Fruit fly (Drosophila melanogaster) whole organism, wandering third instar larva: ENCODE results near the gene CG14391.

Source experiments
- Abd-B ChIP-seq: fragments of >200 bp; optimal IDR thresholded peaks from 2 replicates; lab custom pipeline; 2017; ENCODE audit warnings: missing biosample characterization, missing genetic modification characterization
- CG32264 ChIP-seq: fragments of 200-800 bp; sonication (Bioruptor generic); optimal IDR thresholded peaks from 2 replicates; lab custom pipeline; 2016; ENCODE audit warnings: missing biosample characterization, missing genetic modification characterization
- CG9705 ChIP-seq: fragments of 200-800 bp; sonication (Bioruptor generic); optimal IDR thresholded peaks from 2 replicates; lab custom pipeline; 2018; ENCODE audit warnings: missing biosample characterization, mild to moderate bottlenecking, missing genetic modification characterization
- CrebA ChIP-seq: fragments of 200-800 bp; sonication (Bioruptor generic); optimal IDR thresholded peaks from 2 replicates; lab custom pipeline; 2016; ENCODE audit warnings: missing biosample characterization, mild to moderate bottlenecking, missing genetic modification characterization, borderline replicate concordance
- Dfd ChIP-seq: fragments of >200 bp; optimal IDR thresholded peaks from 2 replicates; lab custom pipeline; 2017; ENCODE audit warnings: missing biosample characterization, missing genetic modification characterization
- Dif ChIP-seq: fragments of 200-275, 200-300 bp; sonication (Bioruptor generic); optimal IDR thresholded peaks from 2 replicates; lab custom pipeline; 2018; ENCODE audit warnings: missing biosample characterization, missing genetic modification characterization; ENCODE audit not compliant: partially characterized antibody
- GATAd ChIP-seq: sonication (Bioruptor generic); optimal IDR thresholded peaks from 2 replicates; lab custom pipeline; 2016; ENCODE audit warnings: missing biosample characterization, missing genetic modification characterization
- HLH106 ChIP-seq: fragments of 200-800 bp; optimal IDR thresholded peaks from 3 replicates; lab custom pipeline; 2019; ENCODE audit warnings: missing biosample characterization, mild to moderate bottlenecking, missing genetic modification characterization, moderate library complexity
- Hnf4 ChIP-seq: fragments of 200-800 bp; sonication (Bioruptor generic); optimal IDR thresholded peaks from 2 replicates; lab custom pipeline; 2016; ENCODE audit warnings: missing biosample characterization, mild to moderate bottlenecking, missing genetic modification characterization
- Hr78 ChIP-seq: fragments of >200 bp; optimal IDR thresholded peaks from 2 replicates; lab custom pipeline; 2017; ENCODE audit warnings: missing biosample characterization, missing genetic modification characterization
- Hr83 ChIP-seq: fragments of 200-300 bp; sonication (Bioruptor generic); optimal IDR thresholded peaks from 2 replicates; lab custom pipeline; 2016; ENCODE audit warnings: missing biosample characterization, mild to moderate bottlenecking, missing genetic modification characterization, moderate library complexity; ENCODE audit not compliant: poor library complexity, severe bottlenecking
- Jra ChIP-seq: sonication (Bioruptor generic); optimal IDR thresholded peaks from 2 replicates; lab custom pipeline; 2016; ENCODE audit warnings: missing biosample characterization, missing genetic modification characterization
- Mio ChIP-seq: sonication (Bioruptor generic); optimal IDR thresholded peaks from 2 replicates; lab custom pipeline; 2016; ENCODE audit warnings: missing biosample characterization, missing genetic modification characterization
- Myc ChIP-seq: fragments of >200 bp; optimal IDR thresholded peaks from 2 replicates; lab custom pipeline; 2017
- N ChIP-seq: fragments of >200 bp; optimal IDR thresholded peaks from 2 replicates; lab custom pipeline; 2018; ENCODE audit warnings: missing biosample characterization, missing external identifiers, missing genetic modification characterization
- OdsH ChIP-seq: fragments of 200-800 bp; sonication (Bioruptor generic); optimal IDR thresholded peaks from 2 replicates; lab custom pipeline; 2016; ENCODE audit warnings: missing biosample characterization, mild to moderate bottlenecking, missing genetic modification characterization
- Rel ChIP-seq, 2 experiments: fragments of 200-800 bp; sonication (Bioruptor generic) in 1 of 2; optimal IDR thresholded peaks; 2 replicates in 1 of 2; 3 replicates in 1 of 2; lab custom pipeline; 2016 to 2019; ENCODE audit warnings: mild to moderate bottlenecking in 2 of 2, missing biosample characterization in 2 of 2, missing genetic modification characterization in 2 of 2, moderate library complexity in 1 of 2
- Sp1 ChIP-seq: fragments of 200-800 bp; sonication (Bioruptor generic); optimal IDR thresholded peaks from 3 replicates; lab custom pipeline; 2019; ENCODE audit warnings: missing biosample characterization, mild to moderate bottlenecking, missing genetic modification characterization, moderate library complexity
- Vsx2 ChIP-seq: fragments of 200-300, 225-300 bp; sonication (Bioruptor generic); optimal IDR thresholded peaks from 2 replicates; lab custom pipeline; 2018; ENCODE audit warnings: missing biosample characterization, missing genetic modification characterization; ENCODE audit not compliant: partially characterized antibody
- br ChIP-seq: fragments of 200-800 bp; sonication (Bioruptor generic); optimal IDR thresholded peaks from 2 replicates; lab custom pipeline; 2016; ENCODE audit warnings: missing biosample characterization, missing genetic modification characterization
- brk ChIP-seq: fragments of 200-800 bp; sonication (Bioruptor generic); optimal IDR thresholded peaks from 2 replicates; lab custom pipeline; 2016; ENCODE audit warnings: missing biosample characterization, mild to moderate bottlenecking, missing genetic modification characterization
- dl ChIP-seq, 2 experiments: fragments of 175-275, 200-275 bp in 1 of 2; fragments of 200-275 bp in 1 of 2; sonication (Bioruptor generic); optimal IDR thresholded peaks; lab custom pipeline; 2018; ENCODE audit warnings: mild to moderate bottlenecking in 2 of 2, missing biosample characterization in 2 of 2, missing genetic modification characterization in 2 of 2, moderate library complexity in 2 of 2; ENCODE audit not compliant: partially characterized antibody in 2 of 2, insufficient read depth in 1 of 2
- dmrt93B ChIP-seq: fragments of 200-800 bp; sonication (Bioruptor generic); optimal IDR thresholded peaks from 2 replicates; lab custom pipeline; 2018; ENCODE audit warnings: missing biosample characterization, mild to moderate bottlenecking, missing genetic modification characterization
- dsf ChIP-seq: sonication (Bioruptor generic); optimal IDR thresholded peaks from 2 replicates; lab custom pipeline; 2016; ENCODE audit warnings: missing biosample characterization, missing genetic modification characterization, borderline replicate concordance
- ey ChIP-seq: fragments of 200-800 bp; sonication (Bioruptor generic); optimal IDR thresholded peaks from 2 replicates; lab custom pipeline; 2016; ENCODE audit warnings: missing biosample characterization, missing genetic modification characterization
- foxo ChIP-seq, 2 experiments: fragments of 200-800 bp; sonication (Bioruptor generic); optimal IDR thresholded peaks; 2 replicates in 1 of 2; 3 replicates in 1 of 2; lab custom pipeline; 2016 to 2017; ENCODE audit warnings: missing biosample characterization in 2 of 2, missing genetic modification characterization in 2 of 2
- fru ChIP-seq: fragments of 200-800 bp; sonication (Bioruptor generic); optimal IDR thresholded peaks from 3 replicates; lab custom pipeline; 2016; ENCODE audit warnings: missing biosample characterization, mild to moderate bottlenecking, missing genetic modification characterization
- h ChIP-seq: fragments of 200-800 bp; sonication (Bioruptor generic); optimal IDR thresholded peaks from 3 replicates; lab custom pipeline; 2016; ENCODE audit warnings: missing biosample characterization, mild to moderate bottlenecking, missing genetic modification characterization
- jim ChIP-seq: fragments of 175-275, 200-325 bp; sonication (Bioruptor generic); optimal IDR thresholded peaks from 2 replicates; lab custom pipeline; 2016; ENCODE audit warnings: missing biosample characterization, mild to moderate bottlenecking, missing genetic modification characterization
- lola ChIP-seq: fragments of >200 bp; optimal IDR thresholded peaks from 2 replicates; lab custom pipeline; 2017; ENCODE audit warnings: missing biosample characterization, missing genetic modification characterization
- pan ChIP-seq: fragments of >200 bp; optimal IDR thresholded peaks from 2 replicates; lab custom pipeline; 2017
- psq ChIP-seq: fragments of 200-800 bp; sonication (Bioruptor generic); optimal IDR thresholded peaks from 3 replicates; lab custom pipeline; 2017; ENCODE audit warnings: missing biosample characterization, mild to moderate bottlenecking, missing genetic modification characterization, moderate library complexity
- rgr ChIP-seq: fragments of 200-800 bp; sonication (Bioruptor generic); optimal IDR thresholded peaks from 3 replicates; lab custom pipeline; 2016; ENCODE audit warnings: missing biosample characterization, mild to moderate bottlenecking, missing genetic modification characterization
- sage ChIP-seq: fragments of 200-800 bp; sonication (Bioruptor generic); optimal IDR thresholded peaks from 2 replicates; lab custom pipeline; 2016; ENCODE audit warnings: missing biosample characterization, mild to moderate bottlenecking, missing genetic modification characterization
- sv ChIP-seq: fragments of 200-800 bp; sonication (Bioruptor generic); optimal IDR thresholded peaks from 3 replicates; lab custom pipeline; 2016; ENCODE audit warnings: missing biosample characterization, missing genetic modification characterization
- tai ChIP-seq: sonication (Bioruptor generic); optimal IDR thresholded peaks from 2 replicates; lab custom pipeline; 2016; ENCODE audit warnings: missing biosample characterization, missing genetic modification characterization
- usp ChIP-seq: fragments of >200 bp; optimal IDR thresholded peaks from 2 replicates; lab custom pipeline; 2017; ENCODE audit warnings: missing biosample characterization, missing genetic modification characterization
- woc ChIP-seq: sonication (Bioruptor generic); optimal IDR thresholded peaks from 2 replicates; lab custom pipeline; 2016; ENCODE audit warnings: missing biosample characterization, mild to moderate bottlenecking, missing genetic modification characterization

CG14391 gene

DNA sequence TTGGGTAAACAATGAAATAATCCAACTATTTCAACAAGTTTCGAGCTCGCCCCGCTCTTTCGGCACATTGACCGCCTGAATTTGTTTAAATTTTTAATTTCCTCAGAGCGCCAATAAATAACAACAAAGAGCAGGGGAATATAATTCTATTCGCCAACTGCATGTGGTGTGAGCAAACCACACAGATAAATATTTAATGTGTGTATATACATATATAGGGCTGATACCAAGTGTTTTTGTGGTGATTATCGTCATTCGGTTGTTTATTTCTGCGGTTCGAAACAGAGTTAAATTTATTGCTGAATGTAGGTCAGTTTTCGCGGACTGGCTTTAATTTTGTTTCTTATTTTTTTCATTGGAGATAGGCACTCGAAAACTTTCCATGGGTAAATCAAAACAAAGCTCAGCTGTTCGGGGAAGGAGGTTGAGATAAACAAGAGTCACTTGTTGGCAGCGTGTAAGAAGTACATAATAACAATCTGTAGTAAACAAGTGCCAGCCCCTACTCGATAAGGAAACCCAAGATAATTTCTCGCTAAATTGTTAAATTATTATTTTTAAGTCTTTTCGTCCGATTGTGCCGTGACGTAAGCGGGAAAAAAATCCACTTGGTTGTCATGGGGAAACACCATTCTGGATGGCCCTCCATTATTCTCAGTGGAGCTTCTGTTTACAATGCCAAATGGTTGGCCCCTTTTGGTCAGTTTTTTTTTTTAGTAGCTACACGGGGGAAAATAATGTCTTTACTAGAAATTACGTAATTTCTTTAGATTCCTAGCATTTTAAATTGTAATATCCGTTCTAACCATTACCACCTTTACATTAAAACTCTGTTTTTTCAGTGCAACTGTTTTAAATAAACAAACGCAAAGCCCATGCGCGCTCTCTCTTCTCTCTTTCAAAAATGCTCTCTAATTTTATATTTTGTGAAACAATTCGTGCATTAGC, 23.2 kb upstream of the CG14391 start:
- no peak for TF ChIP-seq brk
- TF ChIP-seq Myc (lab: Kevin White, UChicago) = no peak
- TF ChIP-seq Jra (GFP tag; lab: Kevin White, UChicago) = no peak
- no peak for TF ChIP-seq dl (GFP tag; optimal IDR thresholded peaks at IDR 0.05; lab: Kevin White, UChicago; ENCODE audit: insufficient read depth in 1 of 2, partially characterized antibody in 2 of 2)
- TF ChIP-seq Vsx2 = peak; percentile 39
- no peak for TF ChIP-seq sv (GFP tag; lab: Kevin White, UChicago)
- TF ChIP-seq Sp1 (GFP tag; lab: Kevin White, UChicago) = peak; percentile 26
- no peak for TF ChIP-seq sage (GFP tag; lab: Kevin White, UChicago)
- TF ChIP-seq jim = no peak
- TF ChIP-seq lola (GFP tag; lab: Kevin White, UChicago) = no peak
- peak; percentile 11 for TF ChIP-seq woc (GFP tag; lab: Kevin White, UChicago)
- TF ChIP-seq GATAd (GFP tag; lab: Kevin White, UChicago) = no peak
- no peak for TF ChIP-seq tai (GFP tag; lab: Kevin White, UChicago)
- TF ChIP-seq dmrt93B (GFP tag; lab: Kevin White, UChicago) = no peak
- no peak for TF ChIP-seq Dfd (GFP tag; lab: Kevin White, UChicago)
- no peak for TF ChIP-seq Hr83 (GFP tag; lab: Kevin White, UChicago)
- no peak for TF ChIP-seq CG32264 (GFP tag; lab: Kevin White, UChicago)
- no peak for TF ChIP-seq Dif (GFP tag; lab: Kevin White, UChicago)
- TF ChIP-seq Mio (GFP tag; lab: Kevin White, UChicago) = no peak
- no peak for TF ChIP-seq pan
- peak; percentile 28 for TF ChIP-seq br (GFP tag; lab: Kevin White, UChicago)
- no peak for TF ChIP-seq dsf
- TF ChIP-seq N (GFP tag; lab: Kevin White, UChicago) = no peak
- no peak for TF ChIP-seq psq (GFP tag; lab: Kevin White, UChicago)
- no peak for TF ChIP-seq usp
- peak; percentile 45 for TF ChIP-seq h (GFP tag; lab: Kevin White, UChicago)
- peak in 1 of 2 experiments; percentile 65 for TF ChIP-seq foxo (GFP tag; optimal IDR thresholded peaks at IDR 0.05; lab: Kevin White, UChicago)
- no peak for TF ChIP-seq Hnf4 (GFP tag; lab: Kevin White, UChicago)
- TF ChIP-seq ey (GFP tag; lab: Kevin White, UChicago) = peak; percentile 29
- peak; percentile 13 for TF ChIP-seq Rel (GFP tag; optimal IDR thresholded peaks at IDR 0.05; lab: Kevin White, UChicago)
- peak; percentile 29 for TF ChIP-seq Rel (tag; optimal IDR thresholded peaks at IDR 0.05; lab: Kevin White, UChicago)
- peak; percentile 45 for TF ChIP-seq rgr
- TF ChIP-seq HLH106 = no peak
- TF ChIP-seq fru (GFP tag; lab: Kevin White, UChicago) = peak; percentile 61
- peak; percentile 59 for TF ChIP-seq OdsH
- TF ChIP-seq CrebA = no peak
- no peak for TF ChIP-seq Hr78
- no peak for TF ChIP-seq CG9705 (GFP tag; lab: Kevin White, UChicago)
- TF ChIP-seq Abd-B (GFP tag; lab: Kevin White, UChicago) = no peak

DNA sequence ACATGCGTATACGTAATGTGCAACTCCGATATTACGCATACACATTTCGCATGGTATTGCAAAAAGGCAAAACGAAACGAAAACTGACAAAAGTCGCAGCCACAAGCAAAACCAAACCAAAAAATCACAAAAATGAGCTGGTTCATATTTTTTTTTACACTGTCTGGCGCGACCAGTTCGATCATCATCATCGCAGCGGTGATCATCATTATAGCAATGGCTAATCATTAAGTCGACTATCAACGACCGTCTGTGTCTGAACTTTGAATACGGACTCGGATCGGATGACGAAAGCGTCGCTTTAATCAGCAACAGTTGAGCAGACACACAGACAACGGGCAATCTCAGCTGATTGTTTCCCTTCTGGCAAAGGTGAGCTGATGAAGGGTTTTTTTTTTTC, 22.3 kb upstream of the CG14391 start:
- TF ChIP-seq br (GFP tag; lab: Kevin White, UChicago) = no peak
- no peak for TF ChIP-seq Hr83 (GFP tag; lab: Kevin White, UChicago)
- TF ChIP-seq dsf = no peak
- TF ChIP-seq Mio (GFP tag; lab: Kevin White, UChicago) = no peak
- TF ChIP-seq CrebA = no peak
- TF ChIP-seq CG9705 (GFP tag; lab: Kevin White, UChicago) = no peak
- no peak for TF ChIP-seq tai (GFP tag; lab: Kevin White, UChicago)
- no peak for TF ChIP-seq Sp1 (GFP tag; lab: Kevin White, UChicago)
- no peak for TF ChIP-seq h (GFP tag; lab: Kevin White, UChicago)
- TF ChIP-seq pan = no peak
- no peak for TF ChIP-seq Hr78
- TF ChIP-seq rgr = no peak
- no peak for TF ChIP-seq Rel (GFP tag; optimal IDR thresholded peaks at IDR 0.05; lab: Kevin White, UChicago)
- no peak for TF ChIP-seq Rel (tag; optimal IDR thresholded peaks at IDR 0.05; lab: Kevin White, UChicago)
- no peak for TF ChIP-seq sage (GFP tag; lab: Kevin White, UChicago)
